Fruit fly (Drosophila melanogaster) whole organism, embryonic: ENCODE measurements around the gene smg.

ENCODE experiments used
- Ada2b ChIP-seq: fragments of 200-800 bp; sonication (Bioruptor generic); IDR thresholded peaks from 2 replicates; pipeline ENCODE4 v1.3.6; 2022; ENCODE audit warnings: missing biosample characterization, missing genetic modification characterization
- Aef1 ChIP-seq: fragments of 200-800 bp; sonication (Bioruptor generic); IDR thresholded peaks from 3 replicates; pipeline ENCODE4 v1.3.6; 2022; ENCODE audit warnings: missing biosample characterization, missing genetic modification characterization
- Blimp-1 ChIP-seq: fragments of 200-800 bp; sonication (Bioruptor generic); optimal IDR thresholded peaks from 3 replicates; lab custom pipeline; 2018; ENCODE audit warnings: missing biosample characterization, missing genetic modification characterization, mild to moderate bottlenecking, moderate library complexity, missing genetic modification reagents
- CG10209 ChIP-seq: fragments of 200-800 bp; sonication (Bioruptor generic); optimal IDR thresholded peaks from 3 replicates; lab custom pipeline; 2017; ENCODE audit warnings: missing biosample characterization, mild to moderate bottlenecking, missing genetic modification characterization, missing genetic modification reagents
- CG11093 ChIP-seq: fragments of 200-800 bp; sonication (Bioruptor generic); IDR thresholded peaks from 3 replicates; pipeline ENCODE4 v1.3.6; 2022; ENCODE audit warnings: missing biosample characterization, missing genetic modification characterization
- CG11695 ChIP-seq: fragments of 200-800 bp; sonication (Bioruptor generic); IDR thresholded peaks from 3 replicates; pipeline ENCODE4 v1.3.6; 2022; ENCODE audit warnings: missing biosample characterization, missing genetic modification characterization
- CG12659 ChIP-seq: fragments of 200-800 bp; sonication (Bioruptor generic); optimal IDR thresholded peaks from 3 replicates; lab custom pipeline; 2017; ENCODE audit warnings: mild to moderate bottlenecking, missing biosample characterization, missing genetic modification reagents, missing genetic modification characterization
- CG13775 ChIP-seq: fragments of 200-800 bp; sonication (Bioruptor generic); optimal IDR thresholded peaks from 3 replicates; lab custom pipeline; 2017; ENCODE audit warnings: missing biosample characterization, mild to moderate bottlenecking, missing genetic modification characterization
- CG17385 ChIP-seq: fragments of 200-800 bp; sonication (Bioruptor generic); optimal IDR thresholded peaks from 3 replicates; lab custom pipeline; 2018; ENCODE audit warnings: missing biosample characterization, mild to moderate bottlenecking, missing genetic modification characterization
- CG17568 ChIP-seq: fragments of 200-800 bp; sonication (Bioruptor generic); optimal IDR thresholded peaks from 2 replicates; lab custom pipeline; 2018; ENCODE audit warnings: missing biosample characterization, mild to moderate bottlenecking, missing genetic modification characterization, moderate library complexity
- CG31224 ChIP-seq: fragments of 200-800 bp; sonication (Bioruptor generic); IDR thresholded peaks from 2 replicates; pipeline ENCODE4 v1.3.6; 2022; ENCODE audit warnings: missing biosample characterization, missing genetic modification characterization
- CG32772 ChIP-seq: fragments of 200-800 bp; sonication (Bioruptor generic); IDR thresholded peaks from 2 replicates; pipeline ENCODE4 v1.3.6; 2022; ENCODE audit warnings: missing biosample characterization, missing genetic modification characterization
- CG33213 ChIP-seq: fragments of 200-800 bp; sonication (Bioruptor generic); optimal IDR thresholded peaks from 3 replicates; lab custom pipeline; 2016; ENCODE audit warnings: missing biosample characterization, missing genetic modification characterization
- CG4282 ChIP-seq: fragments of 200-800 bp; sonication (Bioruptor generic); optimal IDR thresholded peaks from 2 replicates; lab custom pipeline; 2016; ENCODE audit warnings: missing biosample characterization, missing genetic modification characterization
- CG5245 ChIP-seq: fragments of 200-800 bp; sonication (Bioruptor generic); optimal IDR thresholded peaks from 3 replicates; lab custom pipeline; 2016; ENCODE audit warnings: missing biosample characterization, missing genetic modification characterization
- CG6765 ChIP-seq: fragments of 200-800 bp; sonication (Bioruptor generic); optimal IDR thresholded peaks from 3 replicates; lab custom pipeline; 2017; ENCODE audit warnings: missing biosample characterization, mild to moderate bottlenecking, missing genetic modification characterization
- CG7556 ChIP-seq: fragments of 200-800 bp; sonication (Bioruptor generic); optimal IDR thresholded peaks from 2 replicates; lab custom pipeline; 2017; ENCODE audit warnings: missing biosample characterization, mild to moderate bottlenecking, missing genetic modification characterization
- CG8478 ChIP-seq: fragments of >200 bp; optimal IDR thresholded peaks from 2 replicates; lab custom pipeline; 2018
- CG9437 ChIP-seq: fragments of 200-800 bp; sonication (Bioruptor generic); optimal IDR thresholded peaks from 2 replicates; lab custom pipeline; 2018; ENCODE audit warnings: missing biosample characterization, mild to moderate bottlenecking, missing genetic modification characterization
- CG9727 ChIP-seq: fragments of 200-800 bp; sonication (Bioruptor generic); optimal IDR thresholded peaks from 3 replicates; lab custom pipeline; 2017; ENCODE audit warnings: missing biosample characterization, mild to moderate bottlenecking, missing genetic modification characterization
- CoRest ChIP-seq: fragments of 200-800 bp; sonication (Bioruptor generic); optimal IDR thresholded peaks from 3 replicates; lab custom pipeline; 2018; ENCODE audit warnings: missing biosample characterization, mild to moderate bottlenecking, missing genetic modification characterization, moderate library complexity
- Dip2 ChIP-seq: fragments of 200-800 bp; sonication (Bioruptor generic); IDR thresholded peaks from 2 replicates; pipeline ENCODE4 v1.3.6; 2022; ENCODE audit warnings: missing biosample characterization, missing genetic modification characterization
- Drgx ChIP-seq: fragments of 200-800 bp; sonication (Bioruptor generic); IDR thresholded peaks from 2 replicates; pipeline ENCODE4 v1.3.6; 2022; ENCODE audit warnings: missing biosample characterization, missing genetic modification characterization
- E2f2 ChIP-seq: fragments of 200-800 bp; sonication (Bioruptor generic); IDR thresholded peaks from 2 replicates; pipeline ENCODE4 v1.3.6; 2022; ENCODE audit warnings: missing biosample characterization, missing genetic modification characterization
- Eip74EF ChIP-seq, 2 experiments: fragments of 200-800 bp in 1 of 2; fragments of >200 bp in 1 of 2; sonication (Bioruptor generic) in 1 of 2; optimal IDR thresholded peaks; 2 replicates each; lab custom pipeline; 2017 to 2019; ENCODE audit warnings: missing biosample characterization in 2 of 2, missing genetic modification characterization in 2 of 2, mild to moderate bottlenecking in 1 of 2, moderate library complexity in 1 of 2
- H2.0 ChIP-seq: fragments of 200-800 bp; sonication (Bioruptor generic); IDR thresholded peaks from 2 replicates; pipeline ENCODE4 v1.3.6; 2022; ENCODE audit warnings: missing biosample characterization, missing genetic modification characterization
- HLH3B ChIP-seq: fragments of 200-800 bp; sonication (Bioruptor generic); IDR thresholded peaks from 2 replicates; pipeline ENCODE4 v1.3.6; 2022; ENCODE audit warnings: missing biosample characterization, missing genetic modification characterization
- HLH4C ChIP-seq: fragments of 200-800 bp; sonication (Bioruptor generic); IDR thresholded peaks from 3 replicates; pipeline ENCODE4 v1.3.6; 2022; ENCODE audit warnings: missing biosample characterization, missing genetic modification characterization; ENCODE audit not compliant: partially characterized antibody
- Hey ChIP-seq: fragments of 200-800 bp; sonication (Bioruptor generic); optimal IDR thresholded peaks from 3 replicates; lab custom pipeline; 2018; ENCODE audit warnings: missing biosample characterization, mild to moderate bottlenecking, missing genetic modification characterization
- Hmr ChIP-seq: fragments of 200-800 bp; sonication (Bioruptor generic); optimal IDR thresholded peaks from 3 replicates; lab custom pipeline; 2017; ENCODE audit warnings: mild to moderate bottlenecking, missing biosample characterization, missing genetic modification reagents, missing genetic modification characterization
- Hr3 ChIP-seq: fragments of 200-800 bp; sonication (Bioruptor generic); optimal IDR thresholded peaks from 3 replicates; lab custom pipeline; 2016; ENCODE audit warnings: missing biosample characterization, missing genetic modification characterization
- Meics ChIP-seq: fragments of 200-800 bp; sonication (Bioruptor generic); optimal IDR thresholded peaks from 2 replicates; lab custom pipeline; 2017; ENCODE audit warnings: missing biosample characterization, mild to moderate bottlenecking, missing genetic modification characterization
- Nf-YC ChIP-seq: fragments of 200-800 bp; optimal IDR thresholded peaks from 3 replicates; lab custom pipeline; 2019; ENCODE audit warnings: missing biosample characterization, mild to moderate bottlenecking, missing genetic modification characterization, moderate library complexity
- Ssrp ChIP-seq: fragments of 200-800 bp; sonication (Bioruptor generic); optimal IDR thresholded peaks from 2 replicates; lab custom pipeline; 2018; ENCODE audit warnings: missing biosample characterization, mild to moderate bottlenecking, missing genetic modification characterization, moderate library complexity
- YL-1 ChIP-seq: fragments of 200-800 bp; sonication (Bioruptor generic); optimal IDR thresholded peaks from 3 replicates; lab custom pipeline; 2017; ENCODE audit warnings: missing biosample characterization, mild to moderate bottlenecking, missing genetic modification characterization
- ac ChIP-seq: fragments of 200-800 bp; sonication (Bioruptor generic); optimal IDR thresholded peaks from 3 replicates; lab custom pipeline; 2017; ENCODE audit warnings: missing biosample characterization, mild to moderate bottlenecking, missing genetic modification characterization
- caup ChIP-seq: fragments of 200-800 bp; sonication (Bioruptor generic); optimal IDR thresholded peaks from 3 replicates; lab custom pipeline; 2017; ENCODE audit warnings: missing biosample characterization, mild to moderate bottlenecking, missing genetic modification characterization, moderate library complexity; ENCODE audit not compliant: severe bottlenecking
- croc ChIP-seq: fragments of 200-800 bp; sonication (Bioruptor generic); conservative IDR thresholded peaks from 3 replicates; pipeline ENCODE4 v1.3.6; 2022; ENCODE audit warnings: missing biosample characterization, missing genetic modification characterization
- dati ChIP-seq: fragments of 200-800 bp; sonication (Bioruptor generic); IDR thresholded peaks from 2 replicates; pipeline ENCODE4 v1.3.6; 2022; ENCODE audit warnings: missing biosample characterization, missing genetic modification characterization
- gsb-n ChIP-seq: fragments of 200-800 bp; sonication (Bioruptor generic); optimal IDR thresholded peaks from 3 replicates; lab custom pipeline; 2018; ENCODE audit warnings: missing biosample characterization, mild to moderate bottlenecking, missing genetic modification characterization
- h ChIP-seq: fragments of >200 bp; optimal IDR thresholded peaks from 2 replicates; lab custom pipeline; 2017
- hbn ChIP-seq: fragments of 200-800 bp; sonication (Bioruptor generic); IDR thresholded peaks from 2 replicates; pipeline ENCODE4 v1.3.6; 2022; ENCODE audit warnings: missing biosample characterization, missing genetic modification characterization; ENCODE audit not compliant: partially characterized antibody
- kah ChIP-seq: fragments of 200-800 bp; sonication (Bioruptor generic); optimal IDR thresholded peaks from 2 replicates; lab custom pipeline; 2018; ENCODE audit warnings: missing biosample characterization, mild to moderate bottlenecking, missing genetic modification characterization
- nerfin-1 ChIP-seq: fragments of 200-800 bp; sonication (Bioruptor generic); optimal IDR thresholded peaks from 3 replicates; lab custom pipeline; 2019; ENCODE audit warnings: missing biosample characterization, mild to moderate bottlenecking, missing genetic modification characterization, moderate library complexity
- scrt ChIP-seq: fragments of 200-800 bp; sonication (Bioruptor generic); optimal IDR thresholded peaks from 2 replicates; lab custom pipeline; 2018; ENCODE audit warnings: missing biosample characterization, mild to moderate bottlenecking, missing genetic modification characterization, moderate library complexity
- sd ChIP-seq: fragments of 200-800 bp; sonication (Bioruptor generic); optimal IDR thresholded peaks from 3 replicates; lab custom pipeline; 2018; ENCODE audit warnings: missing biosample characterization, mild to moderate bottlenecking, missing genetic modification characterization, moderate library complexity
- so ChIP-seq: fragments of 200-800 bp; sonication (Bioruptor generic); IDR thresholded peaks from 3 replicates; pipeline ENCODE4 v1.3.6; 2022; ENCODE audit warnings: missing biosample characterization, missing genetic modification characterization
- trh ChIP-seq: fragments of 200-800 bp; sonication (Bioruptor generic); optimal IDR thresholded peaks from 2 replicates; lab custom pipeline; 2016; ENCODE audit warnings: missing biosample characterization, missing genetic modification characterization
- unpg ChIP-seq: fragments of 200-800 bp; sonication (Bioruptor generic); optimal IDR thresholded peaks from 3 replicates; lab custom pipeline; 2018; ENCODE audit warnings: missing biosample characterization, mild to moderate bottlenecking, missing genetic modification characterization, moderate library complexity
- vvl ChIP-seq: fragments of 200-800 bp; sonication (Bioruptor generic); IDR thresholded peaks from 2 replicates; pipeline ENCODE4 v1.3.6; 2022; ENCODE audit warnings: missing biosample characterization, missing genetic modification characterization
- zf30C ChIP-seq: fragments of 200-800 bp; sonication (Bioruptor generic); optimal IDR thresholded peaks from 3 replicates; lab custom pipeline; 2018; ENCODE audit warnings: missing biosample characterization, mild to moderate bottlenecking, missing genetic modification characterization

Gene smg

dm6 chr3L:8950955-8951354, 46.8 kb downstream of the smg start (continued):
- TF ChIP-seq CG9727 (GFP tag; lab: Kevin White, UChicago) = peak; percentile 37
- TF ChIP-seq CG7556 (GFP tag; lab: Kevin White, UChicago) = peak; percentile 74
- TF ChIP-seq caup (GFP tag; lab: Kevin White, UChicago) = peak; percentile 15
- TF ChIP-seq scrt (GFP tag; lab: Kevin White, UChicago) = peak; percentile 28
- no peak for TF ChIP-seq Drgx (GFP tag; lab: Robert Waterston, UW)
- TF ChIP-seq CG11093 (GFP tag; lab: Robert Waterston, UW) = no peak
- peak; percentile 1 for TF ChIP-seq YL-1 (GFP tag; lab: Kevin White, UChicago)
- no peak for TF ChIP-seq CG5245 (GFP tag; lab: Kevin White, UChicago)
- TF ChIP-seq h (lab: Kevin White, UChicago) = no peak
- TF ChIP-seq Hr3 = peak; percentile 60
- TF ChIP-seq HLH4C (GFP tag; lab: Robert Waterston, UW) = no peak
- TF ChIP-seq hbn = no peak
- TF ChIP-seq gsb-n (tag; lab: Kevin White, UChicago) = peak; percentile 31
- TF ChIP-seq CG31224 = no peak
- TF ChIP-seq Eip74EF (GFP tag; optimal IDR thresholded peaks at IDR 0.05; lab: Kevin White, UChicago) = peak in 1 of 2 experiments; percentile 13
- no peak for TF ChIP-seq Dip2 (GFP tag; lab: Robert Waterston, UW)
- peak; percentile 69 for TF ChIP-seq Blimp-1
- TF ChIP-seq Meics (GFP tag; lab: Kevin White, UChicago) = peak; percentile 64
- TF ChIP-seq unpg (GFP tag; lab: Kevin White, UChicago) = peak; percentile 51
- peak; percentile 47 for TF ChIP-seq CG12659
- TF ChIP-seq Ada2b (GFP tag; lab: Robert Waterston, UW) = peak; percentile 29; the same call in 1 of the 2 replicates
- TF ChIP-seq Ssrp (tag; lab: Kevin White, UChicago) = peak; percentile 67
- TF ChIP-seq zf30C (GFP tag; lab: Kevin White, UChicago) = peak; percentile 13
- TF ChIP-seq E2f2 (GFP tag; lab: Robert Waterston, UW) = peak; percentile 24; the same call in 1 of the 2 replicates
- TF ChIP-seq CG17568 (GFP tag; lab: Kevin White, UChicago) = no peak
- peak; percentile 59; the same call in 2 of the 3 replicates for TF ChIP-seq CG11695 (GFP tag; lab: Robert Waterston, UW)
- 0 out of 2 replicates have a peak, but pooled peaks have one; percentile 52 for TF ChIP-seq vvl (GFP tag; lab: Robert Waterston, UW)
- peak; percentile 59 for TF ChIP-seq CG10209 (GFP tag; lab: Kevin White, UChicago)
- TF ChIP-seq CG33213 (GFP tag; lab: Kevin White, UChicago) = no peak
- TF ChIP-seq CoRest (tag; lab: Kevin White, UChicago) = peak; percentile 78
- TF ChIP-seq so (GFP tag; lab: Robert Waterston, UW) = no peak
- TF ChIP-seq H2.0 (GFP tag; lab: Robert Waterston, UW) = 0 out of 2 replicates have a peak, but pooled peaks have one; percentile 20
- no peak for TF ChIP-seq kah
- TF ChIP-seq ac = no peak
- no peak for TF ChIP-seq CG4282 (GFP tag; lab: Kevin White, UChicago)
- TF ChIP-seq CG8478 (lab: Kevin White, UChicago) = no peak
- peak; percentile 7 for TF ChIP-seq Nf-YC
- peak; percentile 2 for TF ChIP-seq sd (tag; lab: Kevin White, UChicago)
- TF ChIP-seq HLH3B (GFP tag; lab: Robert Waterston, UW) = peak; percentile 45; the same call in 1 of the 2 replicates
- no peak for TF ChIP-seq Hey
- peak; percentile 62 for TF ChIP-seq CG9437 (GFP tag; lab: Kevin White, UChicago)
- TF ChIP-seq nerfin-1 (tag; lab: Kevin White, UChicago) = peak; percentile 46
- TF ChIP-seq croc (GFP tag; lab: Robert Waterston, UW) = peak; percentile 25; the same call in 1 of the 3 replicates
- TF ChIP-seq CG13775 = peak; percentile 23
- no peak for TF ChIP-seq trh (GFP tag; lab: Kevin White, UChicago)
- peak; percentile 43 for TF ChIP-seq CG17385 (GFP tag; lab: Kevin White, UChicago)
- peak; percentile 56 for TF ChIP-seq Hmr (GFP tag; lab: Kevin White, UChicago)
- TF ChIP-seq CG32772 = 0 out of 2 replicates have a peak, but pooled peaks have one; percentile 26
- TF ChIP-seq CG6765 (GFP tag; lab: Kevin White, UChicago) = peak; percentile 6
- TF ChIP-seq dati (GFP tag; lab: Robert Waterston, UW) = no peak
- TF ChIP-seq Aef1 (GFP tag; lab: Robert Waterston, UW) = no peak
